Worm (Caenorhabditis elegans): ENCODE measurements around the gene sap-140.

Gene sap-140

ce11 chrIII:7484765-7485164 lies 14.8 kb upstream of the sap-140 start:
- TF ChIP-seq lin-26 (GFP tag; IDR thresholded peaks at IDR 0.05) (no peak), ztf-18 (tag; optimal IDR thresholded peaks at IDR 0.05) (no peak), ets-4 (GFP tag; optimal IDR thresholded peaks at IDR 0.05) (no peak), chd-7 (tag; optimal IDR thresholded peaks at IDR 0.05) (no peak), ceh-79 (tag; optimal IDR thresholded peaks at IDR 0.05) (no peak), tlf-1 (GFP tag; optimal IDR thresholded peaks at IDR 0.05) (no peak), Y53F4B.3 (GFP tag; IDR thresholded peaks at IDR 0.05) (no peak), ceh-40 (GFP tag; IDR thresholded peaks at IDR 0.05) (no peak), gei-17 (GFP tag; optimal IDR thresholded peaks at IDR 0.05) (no peak), hrde-1 (tag; optimal IDR thresholded peaks at IDR 0.05; ENCODE audit: borderline replicate concordance) (no peak), egl-44 (GFP tag; IDR thresholded peaks at IDR 0.05) (no peak)

- no peak for TF ChIP-seq ztf-28 (GFP tag; IDR thresholded peaks at IDR 0.05)
- TF ChIP-seq aptf-2 (GFP tag; conservative IDR thresholded peaks at IDR 0.05) = no peak
- no peak for TF ChIP-seq efl-1 (GFP tag; optimal IDR thresholded peaks at IDR 0.05)
- TF ChIP-seq hlh-26 (GFP tag; conservative IDR thresholded peaks at IDR 0.05) = no peak
- no peak for TF ChIP-seq mcd-1 (GFP tag; IDR thresholded peaks at IDR 0.05)
- peak; percentile 61 for TF ChIP-seq ztf-26 (tag; optimal IDR thresholded peaks at IDR 0.05)
- no peak for TF ChIP-seq nhr-120 (GFP tag; IDR thresholded peaks at IDR 0.05)
- no peak for TF ChIP-seq T07F8.4 (tag; optimal IDR thresholded peaks at IDR 0.05)
- no peak for TF ChIP-seq zfh-2 (GFP tag; conservative IDR thresholded peaks at IDR 0.05)
- TF ChIP-seq lin-40 (tag; optimal IDR thresholded peaks at IDR 0.05) = peak; percentile 10
- no peak for TF ChIP-seq D2030.7 (GFP tag; IDR thresholded peaks at IDR 0.05)
- no peak for TF ChIP-seq him-1 (tag; optimal IDR thresholded peaks at IDR 0.05)
- peak; percentile 33 for TF ChIP-seq somi-1 (GFP tag; optimal IDR thresholded peaks at IDR 0.05)
- no peak for TF ChIP-seq ceh-91 (GFP tag; IDR thresholded peaks at IDR 0.05)
- no peak for TF ChIP-seq rec-8 (tag; optimal IDR thresholded peaks at IDR 0.05)
- TF ChIP-seq fkh-3 (tag; optimal IDR thresholded peaks at IDR 0.05) = no peak
- no peak for TF ChIP-seq F10E7.11 (tag; optimal IDR thresholded peaks at IDR 0.05)
- TF ChIP-seq dox-1 (GFP tag; IDR thresholded peaks at IDR 0.05) = no peak
Measured at ce11 chrIII:7488303-7488702, 11.2 kb upstream of the sap-140 start.

- TF ChIP-seq tbx-9 (tag; optimal IDR thresholded peaks at IDR 0.05; ENCODE audit: borderline replicate concordance) = no peak
- TF ChIP-seq somi-1 (GFP tag; optimal IDR thresholded peaks at IDR 0.05) = no peak
- TF ChIP-seq madf-10 (tag; optimal IDR thresholded peaks at IDR 0.05) = no peak
- TF ChIP-seq hmg-1.2 (GFP tag; IDR thresholded peaks at IDR 0.05) = peak; percentile 78
Measured at ce11 chrIII:7489055-7489534, 10.4 kb upstream of the sap-140 start, which contains the start of gene mup-4. Gene mup-4, minus strand, starts transcription at chrIII:7489105.

ce11 chrIII:7490061-7490460 lies 9.5 kb upstream of the sap-140 start:
- TF ChIP-seq Y53F4B.3 (GFP tag; IDR thresholded peaks at IDR 0.05) (no peak), athp-1 (tag; optimal IDR thresholded peaks at IDR 0.05) (no peak), ets-4 (GFP tag; optimal IDR thresholded peaks at IDR 0.05) (no peak), lsy-27 (tag; optimal IDR thresholded peaks at IDR 0.05; ENCODE audit: borderline replicate concordance, insufficient read depth) (no peak)
